Worm (Caenorhabditis elegans): ENCODE measurements around the gene snb-6.

DNA sequence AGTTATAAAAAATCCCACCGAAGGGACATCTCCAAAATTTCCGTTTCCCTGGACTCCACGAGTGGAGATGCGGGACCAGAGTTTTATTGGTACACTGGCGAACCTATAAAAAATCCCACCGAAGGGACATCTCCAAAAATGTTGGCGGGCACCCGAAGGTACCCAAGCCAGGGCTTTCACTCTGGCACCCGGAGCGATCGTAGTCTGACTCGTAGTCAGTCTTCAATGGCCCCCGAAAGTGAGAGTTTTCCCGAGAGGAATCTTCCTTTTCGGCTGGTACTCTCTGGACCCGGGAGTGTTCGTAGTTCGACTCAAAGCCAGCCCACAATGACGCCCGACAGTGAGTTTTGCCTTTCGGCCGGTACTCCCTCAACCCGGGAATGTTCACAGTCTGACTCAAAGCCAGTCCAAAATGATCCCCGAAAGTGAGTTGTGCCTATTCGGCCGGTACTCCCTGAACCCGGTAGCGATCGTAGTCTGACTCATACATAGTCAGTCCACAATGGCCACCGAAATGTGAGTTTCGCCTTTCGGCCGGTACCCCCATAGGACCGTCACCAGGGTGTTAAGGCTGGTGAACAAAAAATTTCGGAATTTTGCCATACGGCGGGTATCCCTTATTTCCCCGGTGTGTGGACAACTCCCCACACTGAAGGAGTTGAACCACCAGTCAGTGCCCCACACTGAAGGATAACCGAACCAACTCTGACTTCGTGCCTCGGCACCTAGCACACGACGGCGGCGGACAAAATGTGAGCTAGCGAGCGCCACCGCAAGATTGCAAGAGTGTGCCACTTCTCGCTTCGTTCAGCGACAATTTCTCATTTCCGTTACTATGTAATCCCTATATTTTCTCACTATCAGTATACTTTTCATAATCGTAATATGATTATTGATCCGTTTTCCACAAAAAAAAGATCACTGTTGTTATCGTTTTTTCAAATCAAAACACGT, 17.8 kb upstream of the snb-6 start:
- TF ChIP-seq unc-62 (GFP tag; optimal IDR thresholded peaks at IDR 0.05) (no peak), atf-7 (tag; optimal IDR thresholded peaks at IDR 0.05) (no peak), ets-4 (GFP tag; optimal IDR thresholded peaks at IDR 0.05) (no peak)
